Worm (Caenorhabditis elegans) whole organism, late embryonic: ENCODE measurements around the gene dgtr-1.

Experiments used
- ceh-18 ChIP-seq: sonication (generic microtip); optimal IDR thresholded peaks from 2 replicates; lab custom pipeline; 2016; ENCODE audit warnings: missing genetic modification characterization, missing compliant biosample characterization
- ets-4 ChIP-seq: sonication (generic microtip); optimal IDR thresholded peaks from 2 replicates; lab custom pipeline; 2016; ENCODE audit warnings: missing genetic modification characterization, missing compliant biosample characterization
- hlh-6 ChIP-seq: sonication (generic microtip); optimal IDR thresholded peaks from 2 replicates; lab custom pipeline; 2016; ENCODE audit warnings: missing genotype, missing genetic modification characterization, missing compliant biosample characterization
- hlh-8 ChIP-seq: sonication (generic microtip); optimal IDR thresholded peaks from 2 replicates; lab custom pipeline; 2016; ENCODE audit warnings: missing genotype, missing genetic modification characterization, missing compliant biosample characterization
- nhr-11 ChIP-seq: fragments of 150-350 bp; optimal IDR thresholded peaks from 2 replicates; lab custom pipeline; 2014; ENCODE audit warnings: missing biosample characterization, missing genetic modification characterization
- tbx-2 ChIP-seq: sonication (generic microtip); optimal IDR thresholded peaks from 2 replicates; lab custom pipeline; 2016; ENCODE audit warnings: missing genetic modification characterization, missing compliant biosample characterization
- unc-86 ChIP-seq: sonication (generic microtip); optimal IDR thresholded peaks from 2 replicates; lab custom pipeline; 2016; ENCODE audit warnings: missing genetic modification characterization, missing compliant biosample characterization

- no peak for TF ChIP-seq hlh-6 (tag; lab: Kevin White, UChicago)
- no peak for TF ChIP-seq ceh-18 (tag; lab: Kevin White, UChicago)
- TF ChIP-seq tbx-2 (tag; lab: Kevin White, UChicago) = no peak
- no peak for TF ChIP-seq nhr-11 (tag; lab: Kevin White, UChicago)
- no peak for TF ChIP-seq ets-4 (tag; lab: Kevin White, UChicago)
- TF ChIP-seq hlh-8 (tag; lab: Kevin White, UChicago) = no peak
- no peak for TF ChIP-seq unc-86 (tag; lab: Kevin White, UChicago)
Observed at ce11 chrV:6448356-6448755, 48.6 kb upstream of the dgtr-1 start, which contains the start of gene fbxa-196.
